Worm (Caenorhabditis elegans): Measurements from ENCODE around the gene nas-25.

DNA sequence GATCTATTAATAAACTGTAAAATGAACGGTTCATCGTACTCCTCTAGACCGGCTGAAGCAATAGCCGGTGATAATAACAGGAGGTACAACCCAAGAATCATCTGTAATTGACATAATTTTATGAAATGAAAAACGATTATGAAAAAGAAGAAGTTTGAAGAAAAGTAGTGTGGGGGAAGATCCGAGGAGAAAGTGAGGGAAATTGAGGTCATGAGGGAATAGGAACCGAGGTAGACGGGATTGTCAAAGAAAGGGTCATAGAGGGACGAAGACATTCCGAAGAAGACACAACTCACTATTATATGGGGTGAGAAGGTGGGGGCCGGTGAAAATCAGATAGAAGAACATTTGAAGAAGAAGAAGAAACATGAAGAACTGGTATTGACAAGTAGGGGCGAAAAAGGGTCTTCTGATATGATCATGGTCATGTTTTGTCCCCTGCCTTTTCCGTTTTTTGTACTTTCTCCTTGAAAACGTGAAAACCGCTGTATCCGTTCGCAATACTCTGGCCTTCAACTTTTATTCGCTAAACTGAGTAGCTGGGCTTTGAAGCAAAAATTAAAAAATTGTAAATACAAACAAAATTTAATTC, 26.2 kb downstream of the nas-25 start, which contains the start of gene oac-46:
- TF ChIP-seq snpc-4 (tag; optimal IDR thresholded peaks at IDR 0.05) (no peak), ceh-63 (GFP tag; optimal IDR thresholded peaks at IDR 0.05) (no peak), egl-27 (tag; optimal IDR thresholded peaks at IDR 0.05) (no peak), unc-86 (tag; optimal IDR thresholded peaks at IDR 0.05) (no peak), lin-39 (tag; optimal IDR thresholded peaks at IDR 0.05) (no peak), hlh-4 (tag; optimal IDR thresholded peaks at IDR 0.05) (no peak)

Measured in whole organism, L1 larva.